Fruit fly (Drosophila melanogaster) whole organism, embryonic: Measurements from ENCODE around the gene Reg-2.

Experiments used
- Asciz ChIP-seq: fragments of 200-800 bp; sonication (Bioruptor generic); optimal IDR thresholded peaks from 2 replicates; lab custom pipeline; 2017; ENCODE audit warnings: missing biosample characterization, mild to moderate bottlenecking, missing genetic modification characterization, missing genetic modification reagents
- CG10321 ChIP-seq: fragments of 200-800 bp; sonication (Bioruptor generic); IDR thresholded peaks from 2 replicates; pipeline ENCODE4 v1.3.6; 2022; ENCODE audit warnings: missing biosample characterization, missing genetic modification characterization
- CG11085 ChIP-seq: fragments of 200-800 bp; sonication (Bioruptor generic); IDR thresholded peaks from 2 replicates; pipeline ENCODE4 v1.3.6; 2022; ENCODE audit warnings: missing biosample characterization, missing genetic modification characterization
- CG12155 ChIP-seq: fragments of 200-800 bp; sonication (Bioruptor generic); optimal IDR thresholded peaks from 3 replicates; lab custom pipeline; 2016; ENCODE audit warnings: missing biosample characterization, missing genetic modification characterization
- CG12744 ChIP-seq: fragments of 200-800 bp; sonication (Bioruptor generic); optimal IDR thresholded peaks from 2 replicates; lab custom pipeline; 2016; ENCODE audit warnings: missing biosample characterization, missing genetic modification characterization
- CG13624 ChIP-seq: fragments of 200-800 bp; sonication (Bioruptor generic); optimal IDR thresholded peaks from 2 replicates; lab custom pipeline; 2016; ENCODE audit warnings: missing biosample characterization, missing genetic modification characterization
- CG15073 ChIP-seq: fragments of 200-800 bp; sonication (Bioruptor generic); optimal IDR thresholded peaks from 2 replicates; lab custom pipeline; 2016; ENCODE audit warnings: missing biosample characterization, missing genetic modification characterization
- CG15514 ChIP-seq: fragments of 200-800 bp; sonication (Bioruptor generic); optimal IDR thresholded peaks from 3 replicates; lab custom pipeline; 2017; ENCODE audit warnings: missing biosample characterization, missing genetic modification characterization, mild to moderate bottlenecking, moderate library complexity, missing genetic modification reagents
- CG15601 ChIP-seq: fragments of 200-800 bp; sonication (Bioruptor generic); optimal IDR thresholded peaks from 3 replicates; lab custom pipeline; 2019; ENCODE audit warnings: missing biosample characterization, mild to moderate bottlenecking, missing genetic modification characterization, moderate library complexity
- CG15696 ChIP-seq: fragments of 200-800 bp; sonication (Bioruptor generic); optimal IDR thresholded peaks from 2 replicates; lab custom pipeline; 2019; ENCODE audit warnings: missing biosample characterization, mild to moderate bottlenecking, missing genetic modification characterization, moderate library complexity
- CG17359 ChIP-seq: fragments of 200-800 bp; sonication (Bioruptor generic); optimal IDR thresholded peaks from 3 replicates; lab custom pipeline; 2018; ENCODE audit warnings: missing biosample characterization, mild to moderate bottlenecking, missing genetic modification characterization, moderate library complexity
- CG2116 ChIP-seq: fragments of 200-800 bp; sonication (Bioruptor generic); optimal IDR thresholded peaks from 3 replicates; lab custom pipeline; 2018; ENCODE audit warnings: missing biosample characterization, mild to moderate bottlenecking, missing genetic modification characterization
- CG6791 ChIP-seq: fragments of 200-800 bp; sonication (Bioruptor generic); IDR thresholded peaks from 3 replicates; pipeline ENCODE4 v1.3.6; 2022; ENCODE audit warnings: missing biosample characterization, missing genetic modification characterization; ENCODE audit not compliant: partially characterized antibody
- CG8290 ChIP-seq, 3 experiments: fragments of 200-800 bp; sonication (Bioruptor generic); optimal IDR thresholded peaks; 2 replicates each; lab custom pipeline; 2016 to 2019; ENCODE audit warnings: missing biosample characterization in 3 of 3, missing genetic modification characterization in 3 of 3, mild to moderate bottlenecking in 2 of 3, moderate library complexity in 1 of 3
- CG8944 ChIP-seq: fragments of 200-800 bp; sonication (Bioruptor generic); optimal IDR thresholded peaks from 3 replicates; lab custom pipeline; 2016; ENCODE audit warnings: missing biosample characterization, missing genetic modification characterization
- CG9817 ChIP-seq: fragments of 200-800 bp; sonication (Bioruptor generic); optimal IDR thresholded peaks from 2 replicates; lab custom pipeline; 2018; ENCODE audit warnings: missing biosample characterization, mild to moderate bottlenecking, missing genetic modification characterization, moderate library complexity
- CkIIα-i1 ChIP-seq: fragments of 200-800 bp; sonication (Bioruptor generic); IDR thresholded peaks from 2 replicates; pipeline ENCODE4 v1.3.6; 2022; ENCODE audit warnings: missing biosample characterization, missing genetic modification characterization
- H2.0 ChIP-seq: fragments of 200-800 bp; sonication (Bioruptor generic); IDR thresholded peaks from 2 replicates; pipeline ENCODE4 v1.3.6; 2022; ENCODE audit warnings: missing biosample characterization, missing genetic modification characterization
- Jarid2 ChIP-seq: fragments of 200-800 bp; sonication (Bioruptor generic); optimal IDR thresholded peaks from 3 replicates; lab custom pipeline; 2017; ENCODE audit warnings: mild to moderate bottlenecking, missing biosample characterization, missing genetic modification reagents, missing genetic modification characterization
- MESR4 ChIP-seq: fragments of 200-800 bp; sonication (Bioruptor generic); optimal IDR thresholded peaks from 2 replicates; lab custom pipeline; 2018; ENCODE audit warnings: missing biosample characterization, mild to moderate bottlenecking, missing genetic modification characterization, moderate library complexity
- Neu2 ChIP-seq: fragments of 200-800 bp; sonication (Bioruptor generic); optimal IDR thresholded peaks from 3 replicates; lab custom pipeline; 2016; ENCODE audit warnings: missing biosample characterization, missing genetic modification characterization, borderline replicate concordance
- Nf-YC ChIP-seq: fragments of 200-800 bp; optimal IDR thresholded peaks from 3 replicates; lab custom pipeline; 2019; ENCODE audit warnings: missing biosample characterization, mild to moderate bottlenecking, missing genetic modification characterization, moderate library complexity
- Poxn ChIP-seq: fragments of 200-800 bp; sonication (Bioruptor generic); IDR thresholded peaks from 2 replicates; pipeline ENCODE4 v1.3.6; 2022; ENCODE audit warnings: missing biosample characterization, missing genetic modification characterization
- Sox100B ChIP-seq: fragments of 200-800 bp; sonication (Bioruptor generic); optimal IDR thresholded peaks from 3 replicates; lab custom pipeline; 2018; ENCODE audit warnings: missing biosample characterization, mild to moderate bottlenecking, missing genetic modification characterization
- Sox102F ChIP-seq: fragments of 200-800 bp; sonication (Bioruptor generic); optimal IDR thresholded peaks from 2 replicates; lab custom pipeline; 2018; ENCODE audit warnings: missing biosample characterization, mild to moderate bottlenecking, missing genetic modification characterization, moderate library complexity
- Trl ChIP-seq, 3 experiments: fragments of >200 bp in 2 of 3; fragments of 200-800 bp in 1 of 3; sonication (Bioruptor generic) in 1 of 3; optimal IDR thresholded peaks; 2 replicates in 1 of 3; 3 replicates in 2 of 3; lab custom pipeline; 2016 to 2017; ENCODE audit warnings: missing biosample characterization in 1 of 3, missing genetic modification characterization in 1 of 3
- ac ChIP-seq: fragments of 200-800 bp; sonication (Bioruptor generic); optimal IDR thresholded peaks from 3 replicates; lab custom pipeline; 2017; ENCODE audit warnings: missing biosample characterization, mild to moderate bottlenecking, missing genetic modification characterization
- ap ChIP-seq: fragments of 200-800 bp; sonication (Bioruptor generic); IDR thresholded peaks from 2 replicates; pipeline ENCODE4 v1.3.6; 2022; ENCODE audit warnings: missing biosample characterization, missing genetic modification characterization
- ato ChIP-seq: fragments of 200-800 bp; sonication (Bioruptor generic); IDR thresholded peaks from 2 replicates; pipeline ENCODE4 v1.3.6; 2022; ENCODE audit warnings: missing biosample characterization, missing genetic modification characterization; ENCODE audit not compliant: partially characterized antibody
- br ChIP-seq: fragments of >200 bp; optimal IDR thresholded peaks from 2 replicates; lab custom pipeline; 2017
- cato ChIP-seq: fragments of 200-800 bp; sonication (Bioruptor generic); optimal IDR thresholded peaks from 2 replicates; lab custom pipeline; 2016; ENCODE audit warnings: missing biosample characterization, missing genetic modification characterization, borderline replicate concordance
- cwo ChIP-seq: fragments of 200-800 bp; sonication (Bioruptor generic); optimal IDR thresholded peaks from 3 replicates; lab custom pipeline; 2017; ENCODE audit warnings: missing biosample characterization, missing genetic modification characterization, mild to moderate bottlenecking, moderate library complexity, missing genetic modification reagents
- disco-r ChIP-seq: fragments of 200-800 bp; sonication (Bioruptor generic); optimal IDR thresholded peaks from 2 replicates; lab custom pipeline; 2016; ENCODE audit warnings: missing biosample characterization, missing genetic modification characterization
- emc ChIP-seq: fragments of 200-800 bp; sonication (Bioruptor generic); optimal IDR thresholded peaks from 2 replicates; lab custom pipeline; 2016; ENCODE audit warnings: missing biosample characterization, missing genetic modification characterization
- fru ChIP-seq: fragments of >200 bp; optimal IDR thresholded peaks from 2 replicates; lab custom pipeline; 2017
- hb ChIP-seq: fragments of 200-800 bp; sonication (Bioruptor generic); IDR thresholded peaks from 3 replicates; pipeline ENCODE4 v1.3.6; 2022; ENCODE audit warnings: missing biosample characterization, missing genetic modification characterization; ENCODE audit not compliant: partially characterized antibody
- hbn ChIP-seq: fragments of 200-800 bp; sonication (Bioruptor generic); IDR thresholded peaks from 2 replicates; pipeline ENCODE4 v1.3.6; 2022; ENCODE audit warnings: missing biosample characterization, missing genetic modification characterization; ENCODE audit not compliant: partially characterized antibody
- knrl ChIP-seq: fragments of 200-800 bp; sonication (Bioruptor generic); IDR thresholded peaks from 3 replicates; pipeline ENCODE4 v1.3.6; 2022; ENCODE audit warnings: missing biosample characterization, missing genetic modification characterization; ENCODE audit not compliant: partially characterized antibody
- nau ChIP-seq: fragments of 200-800 bp; sonication (Bioruptor generic); optimal IDR thresholded peaks from 3 replicates; lab custom pipeline; 2017; ENCODE audit warnings: missing biosample characterization, mild to moderate bottlenecking, missing genetic modification characterization, missing genetic modification reagents
- nerfin-1 ChIP-seq: fragments of 200-800 bp; sonication (Bioruptor generic); optimal IDR thresholded peaks from 3 replicates; lab custom pipeline; 2019; ENCODE audit warnings: missing biosample characterization, mild to moderate bottlenecking, missing genetic modification characterization, moderate library complexity
- onecut ChIP-seq: fragments of 200-800 bp; sonication (Bioruptor generic); IDR thresholded peaks from 2 replicates; pipeline ENCODE4 v1.3.6; 2022; ENCODE audit warnings: missing biosample characterization, missing genetic modification characterization
- pita ChIP-seq: fragments of 200-800 bp; sonication (Bioruptor generic); optimal IDR thresholded peaks from 2 replicates; lab custom pipeline; 2017; ENCODE audit warnings: missing biosample characterization, mild to moderate bottlenecking, missing genetic modification characterization
- schlank ChIP-seq: fragments of 200-800 bp; sonication (Bioruptor generic); optimal IDR thresholded peaks from 2 replicates; lab custom pipeline; 2018; ENCODE audit warnings: missing biosample characterization, mild to moderate bottlenecking, missing genetic modification characterization
- sd ChIP-seq: fragments of 200-800 bp; sonication (Bioruptor generic); optimal IDR thresholded peaks from 3 replicates; lab custom pipeline; 2018; ENCODE audit warnings: missing biosample characterization, mild to moderate bottlenecking, missing genetic modification characterization, moderate library complexity
- sens ChIP-seq: fragments of 200-800 bp; sonication (Bioruptor generic); peaks from one replicate; lab custom pipeline; 2016; ENCODE audit warnings: missing biosample characterization, missing genetic modification characterization
- trem ChIP-seq: fragments of 200-800 bp; optimal IDR thresholded peaks from 3 replicates; lab custom pipeline; 2019; ENCODE audit warnings: missing biosample characterization, mild to moderate bottlenecking, missing genetic modification characterization, moderate library complexity
- twi ChIP-seq: fragments of 200-800 bp; optimal IDR thresholded peaks from 2 replicates; lab custom pipeline; 2019; ENCODE audit warnings: missing biosample characterization, mild to moderate bottlenecking, missing genetic modification characterization, moderate library complexity
- unc-4 ChIP-seq: fragments of 200-800 bp; sonication (Bioruptor generic); IDR thresholded peaks from 2 replicates; pipeline ENCODE4 v1.3.6; 2022; ENCODE audit warnings: missing biosample characterization, missing genetic modification characterization; ENCODE audit not compliant: partially characterized antibody
- zen ChIP-seq: fragments of 200-800 bp; sonication (Bioruptor generic); optimal IDR thresholded peaks from 3 replicates; lab custom pipeline; 2018; ENCODE audit warnings: missing biosample characterization, mild to moderate bottlenecking, missing genetic modification characterization, moderate library complexity
- zen2 ChIP-seq: fragments of 200-800 bp; sonication (Bioruptor generic); IDR thresholded peaks from 3 replicates; pipeline ENCODE4 v1.3.6; 2022; ENCODE audit warnings: missing biosample characterization, missing genetic modification characterization; ENCODE audit not compliant: partially characterized antibody

Reg-2 gene

DNA sequence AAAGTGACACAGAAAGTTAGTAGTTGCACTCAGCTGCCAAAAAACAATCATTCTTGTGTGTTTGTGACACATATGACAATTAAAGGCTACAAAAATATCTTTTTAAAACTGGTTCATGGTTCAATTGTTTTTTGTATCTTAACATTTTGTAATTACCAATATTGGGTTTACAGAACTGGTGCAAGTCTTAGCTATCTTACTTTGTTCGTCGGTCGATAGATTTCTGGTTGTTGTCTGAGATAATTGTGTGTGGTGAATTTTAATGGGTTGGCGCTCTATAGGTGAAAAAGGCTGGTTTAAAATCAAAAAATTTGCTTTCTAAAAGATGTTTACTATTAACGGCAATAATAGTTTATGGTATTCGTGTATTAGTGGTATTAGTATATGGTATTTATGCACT, 1.7 kb downstream of the Reg-2 start (continued):
- TF ChIP-seq Neu2 (GFP tag; lab: Kevin White, UChicago) (no peak), CG15514 (GFP tag; lab: Kevin White, UChicago) (peak; percentile 19), trem (tag; lab: Kevin White, UChicago) (peak; percentile 39), Sox102F (GFP tag; lab: Kevin White, UChicago) (no peak), zen (tag; lab: Kevin White, UChicago) (peak; percentile 67), CG11085 (GFP tag; lab: Robert Waterston, UW) (no peak), twi (tag; lab: Kevin White, UChicago) (no peak), nau (GFP tag; lab: Kevin White, UChicago) (no peak), cato (no peak), sd (tag; lab: Kevin White, UChicago) (no peak), unc-4 (peak; percentile 68), CG13624 (GFP tag; lab: Kevin White, UChicago) (no peak), CG10321 (no peak), CG9817 (no peak), fru (lab: Kevin White, UChicago) (no peak), CG15696 (tag; lab: Kevin White, UChicago) (no peak), nerfin-1 (no peak), Jarid2 (GFP tag; lab: Kevin White, UChicago) (no peak), Asciz (GFP tag; lab: Kevin White, UChicago) (no peak), CG12155 (GFP tag; lab: Kevin White, UChicago) (no peak), CG12744 (GFP tag; lab: Kevin White, UChicago) (no peak), hbn (peak; percentile 43; the same call in 1 of the 2 replicates), onecut (GFP tag; lab: Robert Waterston, UW) (no peak), zen2 (GFP tag; lab: Robert Waterston, UW) (no peak), hb (GFP tag; lab: Robert Waterston, UW) (no peak), ap (GFP tag; lab: Robert Waterston, UW) (no peak), disco-r (GFP tag; lab: Kevin White, UChicago) (no peak), CG17359 (tag; lab: Kevin White, UChicago) (no peak), CG8290 (GFP tag; optimal IDR thresholded peaks at IDR 0.05; lab: Kevin White, UChicago) (no peak), CG8290 (tag; optimal IDR thresholded peaks at IDR 0.05; lab: Kevin White, UChicago) (no peak), Sox100B (GFP tag; lab: Kevin White, UChicago) (no peak), CG15601 (no peak), br (no peak), schlank (tag; lab: Kevin White, UChicago) (no peak), CkIIα-i1 (GFP tag; lab: Robert Waterston, UW) (no peak), emc (no peak), CG15073 (GFP tag; lab: Kevin White, UChicago) (no peak), pita (peak; percentile 65), MESR4 (GFP tag; lab: Kevin White, UChicago) (no peak), ac (no peak), Trl (optimal IDR thresholded peaks at IDR 0.05; lab: Kevin White, UChicago) (no peak), Trl (GFP tag; optimal IDR thresholded peaks at IDR 0.05; lab: Kevin White, UChicago) (no peak), ato (GFP tag; lab: Robert Waterston, UW) (0 out of 2 replicates have a peak, but pooled peaks have one; percentile 40), CG8944 (no peak), Nf-YC (tag; lab: Kevin White, UChicago) (no peak), knrl (GFP tag; lab: Robert Waterston, UW) (peak; percentile 59), Poxn (GFP tag; lab: Robert Waterston, UW) (no peak), H2.0 (no peak), CG2116 (GFP tag; lab: Kevin White, UChicago) (no peak), cwo (GFP tag; lab: Kevin White, UChicago) (no peak), sens (peak; percentile 18), CG6791 (GFP tag; lab: Robert Waterston, UW) (no peak)
